Worm (Caenorhabditis elegans): Measurements from ENCODE around the gene gfrp-1.

DNA sequence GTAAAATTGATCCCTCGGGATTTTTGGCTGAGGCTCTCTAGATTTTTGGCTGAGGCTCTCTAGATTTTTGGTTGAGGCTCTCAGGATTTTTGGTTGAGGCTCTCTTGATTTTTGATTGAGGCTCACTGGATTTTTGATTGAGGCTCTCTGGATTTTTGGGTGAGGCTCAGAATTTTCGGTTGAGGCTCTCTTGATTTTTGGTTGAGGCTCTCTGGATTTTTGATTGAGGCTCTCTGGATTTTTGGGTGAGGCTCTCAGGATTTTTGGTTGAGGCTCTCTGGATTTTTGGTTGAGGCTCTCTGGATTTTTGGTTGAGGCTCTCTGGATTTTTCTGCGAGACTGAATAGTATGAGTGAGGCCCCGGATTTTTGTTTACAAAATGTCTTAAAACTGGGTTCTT is 32.7 kb downstream of the gfrp-1 start:
- no peak for TF ChIP-seq ama-1 (optimal IDR thresholded peaks at IDR 0.05)
- no peak for TF ChIP-seq elt-1 (tag; optimal IDR thresholded peaks at IDR 0.05)
- TF ChIP-seq C34F6.9 (tag; optimal IDR thresholded peaks at IDR 0.05): no peak
- TF ChIP-seq unc-55 (GFP tag; optimal IDR thresholded peaks at IDR 0.05): no peak

All from whole organism, L2 larva.